Fruit fly (Drosophila melanogaster) Kc167 (cell line): ENCODE results near the gene CG11816.

Experiments
- Myc ChIP-seq: fragments of >200 bp; optimal IDR thresholded peaks from 2 replicates; lab custom pipeline; 2017; ENCODE audit warnings: missing external identifiers
- psq ChIP-seq: fragments of >200 bp; optimal IDR thresholded peaks from 2 replicates; lab custom pipeline; 2017; ENCODE audit warnings: missing external identifiers
- ttk ChIP-seq: sonication (Bioruptor generic); optimal IDR thresholded peaks from 2 replicates; lab custom pipeline; 2017; ENCODE audit warnings: missing external identifiers

- TF ChIP-seq psq (lab: Kevin White, UChicago), result no peak
- TF ChIP-seq Myc, result no peak
- no peak for TF ChIP-seq ttk
Measured at dm6 chrX:13604499-13604898, 48.9 kb upstream of the CG11816 start.
